Worm (Caenorhabditis elegans) whole organism, mixed stage, embryonic: Measurements from ENCODE around the gene ZK856.18.

Experiments
- nhr-28 ChIP-seq: fragments of 150-350 bp; optimal IDR thresholded peaks from 2 replicates; lab custom pipeline; 2014; ENCODE audit warnings: missing biosample characterization, missing genetic modification characterization
- pha-4 ChIP-seq: fragments of 150-350 bp; optimal IDR thresholded peaks from 2 replicates; lab custom pipeline; 2018; ENCODE audit warnings: missing biosample characterization, missing genetic modification reagents, missing genetic modification characterization
- unc-62 ChIP-seq: fragments of 150-350 bp; optimal IDR thresholded peaks from 2 replicates; lab custom pipeline; 2014; ENCODE audit warnings: missing biosample characterization, missing genetic modification reagents, missing genetic modification characterization

ce11 chrV:10228360-10228759 lies 42.6 kb upstream of the ZK856.18 start, which contains the start of gene fipr-4:
- TF ChIP-seq nhr-28 (no peak), pha-4 (no peak), unc-62 (GFP tag; lab: Kevin White, UChicago) (no peak)
